Worm (Caenorhabditis elegans) whole organism, L1 larva: ENCODE data around the gene T07F10.5.

Experiments used
- aly-2 ChIP-seq: fragments of 150-350 bp; optimal IDR thresholded peaks from 2 replicates; lab custom pipeline; 2014; ENCODE audit warnings: missing biosample characterization, missing genetic modification characterization
- efl-3 ChIP-seq: fragments of 200-800 bp; sonication (Bioruptor generic); optimal IDR thresholded peaks from 2 replicates; lab custom pipeline; 2018; ENCODE audit warnings: mild to moderate bottlenecking, missing genetic modification characterization, missing compliant biosample characterization
- fkh-4 ChIP-seq: sonication (generic microtip); optimal IDR thresholded peaks from 2 replicates; lab custom pipeline; 2016; ENCODE audit warnings: missing compliant biosample characterization, missing genetic modification characterization, borderline replicate concordance
- fos-1 ChIP-seq: fragments of 150-350 bp; optimal IDR thresholded peaks from 2 replicates; lab custom pipeline; 2014; ENCODE audit warnings: missing biosample characterization, missing genetic modification characterization
- lin-13 ChIP-seq: fragments of 150-350 bp; optimal IDR thresholded peaks from 2 replicates; lab custom pipeline; 2014; ENCODE audit warnings: missing biosample characterization, missing genetic modification reagents, missing genetic modification characterization

- TF ChIP-seq lin-13 (GFP tag; lab: Kevin White, UChicago) (no peak), efl-3 (GFP tag; lab: Kevin White, UChicago) (no peak), fos-1 (tag; lab: Kevin White, UChicago) (no peak), aly-2 (tag; lab: Kevin White, UChicago) (no peak), fkh-4 (tag; lab: Kevin White, UChicago) (no peak)
Observed at ce11 chrV:12906732-12907131, 41.0 kb downstream of the T07F10.5 start, which contains the start of gene ttr-29.
